Worm (Caenorhabditis elegans): ENCODE results near the gene R102.2.

The R102.2 gene

ce11 chrIV:10701866-10702458, 14.6 kb downstream of the R102.2 start (continued):
- TF ChIP-seq mdl-1 (tag; optimal IDR thresholded peaks at IDR 0.05), result peak in 1 of 2 experiments; percentile 55

DNA sequence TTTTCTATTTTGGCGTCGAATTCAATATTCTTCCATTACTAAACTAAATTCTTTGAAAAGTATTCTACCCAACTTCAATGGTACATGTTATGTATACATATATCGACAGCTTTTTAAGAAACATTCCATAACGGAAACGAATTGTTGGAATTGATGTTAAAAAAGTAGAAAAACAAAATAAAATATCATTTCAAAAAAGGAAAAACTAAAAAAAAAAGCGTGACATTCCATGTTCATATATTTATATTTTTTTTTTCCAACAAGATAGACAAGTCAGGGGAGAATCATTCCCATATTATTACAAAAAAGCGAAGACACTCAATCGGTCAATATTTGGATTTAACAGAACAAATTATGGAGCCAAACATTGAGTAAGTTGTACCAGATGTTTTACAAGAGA, 17.8 kb downstream of the R102.2 start, which contains the start of gene R102.10:
TSS of gene R102.10 (plus strand) at position 301 of the 400 bp plus-strand sequence.
- TF ChIP-seq set-16 (GFP tag; IDR thresholded peaks at IDR 0.05) (no peak), T26A8.4 (GFP tag; IDR thresholded peaks at IDR 0.05) (no peak), nhr-102 (tag; optimal IDR thresholded peaks at IDR 0.05) (no peak), ceh-62 (tag; optimal IDR thresholded peaks at IDR 0.05) (no peak), Y48G9A.11 (GFP tag; IDR thresholded peaks at IDR 0.05) (no peak), nhr-11 (tag; optimal IDR thresholded peaks at IDR 0.05) (no peak), duxl-1 (tag; optimal IDR thresholded peaks at IDR 0.05; ENCODE audit: poor library complexity) (no peak), mdl-1 (tag; optimal IDR thresholded peaks at IDR 0.05) (no peak), madf-9 (GFP tag; conservative IDR thresholded peaks at IDR 0.05) (no peak)

- TF ChIP-seq ceh-44 (GFP tag; IDR thresholded peaks at IDR 0.05) (no peak), nhr-10 (tag; optimal IDR thresholded peaks at IDR 0.05) (no peak), zip-11 (GFP tag; IDR thresholded peaks at IDR 0.05) (no peak), lin-29 (GFP tag; IDR thresholded peaks at IDR 0.05) (no peak), aly-2 (tag; optimal IDR thresholded peaks at IDR 0.05) (no peak)
These were observed 18.7 kb downstream of the R102.2 start, which contains the start of gene R102.6 for ce11 chrIV:10706090-10706489. TSS of gene R102.6 (minus strand) at chrIV:10706190.

- TF ChIP-seq tag-97 (GFP tag; IDR thresholded peaks at IDR 0.05) (no peak), aha-1 (tag) (peak; percentile 60), nhr-25 (tag; optimal IDR thresholded peaks at IDR 0.05; ENCODE audit: borderline replicate concordance, insufficient read depth) (no peak), lsy-2 (tag; optimal IDR thresholded peaks at IDR 0.05) (no peak), unc-62 (GFP tag; optimal IDR thresholded peaks at IDR 0.05 in 1 of 2) (peak in 1 of 2 experiments; percentile 10), unc-62 (tag; optimal IDR thresholded peaks at IDR 0.05) (no peak), zfp-2 (tag; optimal IDR thresholded peaks at IDR 0.05) (no peak), attf-4 (tag; optimal IDR thresholded peaks at IDR 0.05) (no peak), mxl-2 (GFP tag; conservative IDR thresholded peaks at IDR 0.05) (no peak), dmd-9 (GFP tag; IDR thresholded peaks at IDR 0.05) (no peak), madf-9 (GFP tag; conservative IDR thresholded peaks at IDR 0.05) (no peak), nhr-10 (tag; optimal IDR thresholded peaks at IDR 0.05) (no peak)
These were observed 24.3 kb downstream of the R102.2 start, which contains the start of gene glb-21 for ce11 chrIV:10711729-10712128. TSS of gene glb-21 (minus strand) at chrIV:10711794.

DNA sequence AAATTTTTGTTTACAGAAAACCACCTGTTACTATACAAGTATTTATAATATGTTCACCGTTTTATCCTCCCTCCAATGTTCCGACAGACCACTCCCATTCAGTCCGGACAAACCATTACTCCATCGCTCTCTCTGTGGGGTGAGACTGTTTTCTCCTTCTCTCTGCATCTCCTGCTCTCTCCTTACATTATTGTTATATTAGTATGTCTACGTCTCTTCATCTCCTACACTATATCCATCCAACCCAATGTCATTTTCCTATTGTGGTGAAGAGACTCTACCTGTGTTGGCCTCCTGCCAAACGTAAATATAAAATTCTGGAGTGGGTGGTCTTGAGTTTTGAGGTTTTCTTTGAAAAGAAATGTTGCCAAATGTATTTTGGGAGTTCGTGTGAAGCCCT, 27.2 kb downstream of the R102.2 start:
- TF ChIP-seq nhr-237 (tag; optimal IDR thresholded peaks at IDR 0.05) (no peak), unc-62 (GFP tag; optimal IDR thresholded peaks at IDR 0.05 in 1 of 2) (peak in 1 of 2 experiments; percentile 10), unc-62 (tag; optimal IDR thresholded peaks at IDR 0.05) (no peak), nhr-28 (tag; optimal IDR thresholded peaks at IDR 0.05) (peak; percentile 40)

- TF ChIP-seq unc-62 (GFP tag; optimal IDR thresholded peaks at IDR 0.05 in 1 of 2) (peak in 1 of 2 experiments; percentile 74), unc-62 (tag; optimal IDR thresholded peaks at IDR 0.05) (no peak), daf-8 (GFP tag; IDR thresholded peaks at IDR 0.05) (no peak)
These were observed 28.9 kb downstream of the R102.2 start, which contains the start of gene ncx-3 for ce11 chrIV:10716348-10716747. TSS of gene ncx-3 (plus strand) at chrIV:10716648.

- TF ChIP-seq ces-1 (GFP tag; optimal IDR thresholded peaks at IDR 0.05) (no peak), nhr-10 (tag; optimal IDR thresholded peaks at IDR 0.05) (no peak), ztf-11 (tag; optimal IDR thresholded peaks at IDR 0.05) (no peak), F37D6.2 (tag; optimal IDR thresholded peaks at IDR 0.05) (no peak), set-16 (GFP tag; IDR thresholded peaks at IDR 0.05) (no peak), ceh-44 (GFP tag; IDR thresholded peaks at IDR 0.05) (no peak), dmd-9 (GFP tag; IDR thresholded peaks at IDR 0.05) (no peak), hmg-1.1 (GFP tag; IDR thresholded peaks at IDR 0.05) (no peak), lim-7 (GFP tag; IDR thresholded peaks at IDR 0.05) (no peak), Y48G9A.11 (GFP tag; IDR thresholded peaks at IDR 0.05) (no peak), duxl-1 (tag; optimal IDR thresholded peaks at IDR 0.05; ENCODE audit: poor library complexity) (no peak), F44E2.7 (GFP tag; IDR thresholded peaks at IDR 0.05) (no peak), ZK337.2 (GFP tag; IDR thresholded peaks at IDR 0.05) (no peak), mep-1 (tag; optimal IDR thresholded peaks at IDR 0.05) (no peak), daf-19 (GFP tag; conservative IDR thresholded peaks at IDR 0.05) (no peak), lin-15B (tag; optimal IDR thresholded peaks at IDR 0.05) (no peak), ctbp-1 (GFP tag; IDR thresholded peaks at IDR 0.05) (no peak), ceh-32 (tag; optimal IDR thresholded peaks at IDR 0.05; ENCODE audit: poor library complexity) (no peak)
These were observed 30.7 kb downstream of the R102.2 start for ce11 chrIV:10718075-10718474.

Measured in whole organism, L4 larva.